Fruit fly (Drosophila melanogaster) ovary, adult (tissue): Measurements from ENCODE around the gene CG1545.
"Not testable (repeated sequence)": the region's sequence is repeated elsewhere in the genome, so short reads cannot be mapped to it uniquely, and the experiment has no call there.

Source experiments
- CG17801 ChIP-seq: fragments of 200-800 bp; optimal IDR thresholded peaks from 2 replicates; lab custom pipeline; 2019; ENCODE audit warnings: missing biosample characterization, mild to moderate bottlenecking, missing genetic modification characterization, moderate library complexity; ENCODE audit not compliant: partially characterized antibody

CG1545 gene

DNA sequence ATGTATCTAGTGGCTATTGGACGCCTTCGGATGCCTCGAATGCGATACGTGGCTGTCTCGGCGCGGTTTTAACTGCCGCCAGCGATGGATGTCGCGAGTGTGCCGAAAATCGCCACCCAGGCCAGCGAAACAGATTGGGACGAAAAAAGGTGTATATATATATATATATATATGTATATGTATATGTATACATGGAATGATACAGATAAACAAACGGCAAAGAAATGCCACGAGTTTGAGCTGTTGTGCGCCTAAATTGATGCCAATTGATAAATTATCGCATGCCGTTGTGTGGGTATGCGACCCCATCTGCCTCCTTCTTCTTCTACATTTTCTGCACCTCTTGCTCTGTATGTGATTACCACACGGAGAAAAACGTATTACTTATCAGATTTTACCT is at the start of gene CG1545:
Gene CG1545, minus strand, starts transcription at position 101 of the 400 bp plus-strand sequence.
- TF ChIP-seq CG17801 = no peak

DNA sequence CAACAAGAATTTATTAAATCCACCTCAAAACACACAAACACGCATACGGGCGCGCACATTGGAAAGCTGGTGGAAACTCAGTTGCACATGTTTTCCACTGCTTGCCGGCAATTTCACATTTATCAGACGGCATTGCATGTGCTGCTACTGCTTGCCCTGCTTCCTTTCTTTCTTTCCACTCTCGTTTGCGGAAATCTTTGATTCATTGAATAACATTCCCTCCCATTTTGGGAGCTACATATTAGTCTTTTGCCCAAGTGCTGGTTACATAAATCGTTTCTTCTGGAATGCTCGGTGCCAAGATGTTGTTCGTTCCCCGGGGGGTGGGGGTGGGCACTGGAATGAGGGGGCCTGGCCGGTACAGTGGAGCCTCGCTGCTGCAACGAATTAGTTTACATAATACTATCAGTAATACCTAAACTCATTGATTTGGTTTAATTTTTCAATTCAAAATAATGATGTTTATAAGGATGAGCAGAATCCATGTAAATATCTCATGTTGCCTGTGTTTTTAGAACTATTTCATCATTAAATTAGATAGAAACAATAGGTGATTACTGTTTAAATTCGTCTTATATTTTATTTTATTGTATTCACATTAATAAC is 49.5 kb upstream of the CG1545 start:
- TF ChIP-seq CG17801 = no peak

DNA sequence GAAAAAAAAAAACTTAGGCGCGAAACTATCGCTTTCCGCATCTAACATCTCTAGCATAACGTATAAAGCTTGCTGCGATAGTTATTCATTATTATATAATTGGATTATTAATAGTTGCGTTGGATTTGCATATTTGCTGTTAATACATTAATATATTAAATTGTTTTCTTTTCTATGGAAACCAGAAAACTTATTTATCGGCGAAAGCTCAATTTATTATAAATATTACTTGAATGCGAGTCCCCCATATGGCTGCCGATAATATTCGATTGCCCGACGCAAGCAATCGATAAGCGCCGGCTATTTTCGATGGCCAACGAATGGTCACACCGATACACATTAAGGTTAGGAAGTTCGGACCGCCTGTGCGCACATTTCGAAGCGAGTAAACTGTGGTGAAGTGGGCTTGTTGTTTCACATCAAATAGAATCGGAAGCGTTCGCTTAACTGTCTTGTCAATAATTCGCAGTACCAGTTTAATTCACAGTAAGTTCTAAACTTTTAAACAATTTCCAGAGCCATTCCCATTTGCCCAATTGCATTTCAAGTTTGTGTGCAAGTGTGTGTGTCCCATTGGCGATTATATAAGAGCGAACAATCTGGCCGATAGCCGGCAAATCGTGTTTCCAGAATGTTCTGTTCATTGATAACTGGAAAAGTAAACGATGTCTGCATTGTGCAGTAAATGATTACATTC is 48.9 kb upstream of the CG1545 start, which contains the start of gene Hsp60A:
Gene Hsp60A, plus strand, starts transcription at position 335 of the 697 bp plus-strand sequence.
- peak; percentile 42 for TF ChIP-seq CG17801

DNA sequence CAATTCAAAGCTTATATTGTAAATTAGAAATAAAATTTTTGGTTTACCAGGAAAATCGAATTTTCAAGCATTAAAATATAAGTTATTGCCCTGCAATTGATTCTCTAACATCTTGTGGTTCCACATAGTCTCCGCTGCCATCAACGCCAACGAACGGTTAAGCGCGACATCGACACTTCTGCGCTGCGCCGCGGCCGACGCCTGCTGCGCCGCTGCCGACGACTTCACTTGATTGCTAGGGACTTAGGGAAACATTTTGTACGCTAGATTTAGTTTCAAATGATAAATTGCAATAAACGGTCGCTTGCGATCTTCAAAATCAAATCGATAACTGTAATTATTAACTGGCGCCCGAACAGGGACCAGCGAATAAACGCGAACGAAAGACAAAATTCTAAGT is 36.6 kb upstream of the CG1545 start, which contains the start of gene CG42249:
Gene CG42249, plus strand, starts transcription at position 301 of the 400 bp plus-strand sequence.
- TF ChIP-seq CG17801 = not testable (repeated sequence)

DNA sequence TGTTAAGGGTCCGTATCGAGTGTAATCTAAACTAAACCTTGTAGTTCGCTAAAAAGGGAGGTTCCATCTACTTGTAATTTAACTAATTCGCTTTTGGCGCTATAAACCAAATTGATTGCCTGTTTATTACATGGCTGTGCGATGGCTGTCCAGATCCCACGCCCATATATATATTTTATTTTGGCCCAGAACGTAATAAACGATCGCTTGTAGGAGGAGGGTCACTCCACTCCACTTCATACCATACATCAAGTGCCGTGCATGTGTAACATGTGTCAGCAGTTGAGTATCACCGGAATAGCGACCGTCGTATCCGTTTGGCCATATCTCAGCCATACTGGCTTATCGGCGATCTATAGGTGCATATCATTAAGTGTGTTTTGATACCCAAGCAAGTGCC is 35.9 kb upstream of the CG1545 start:
- TF ChIP-seq CG17801 = no peak

DNA sequence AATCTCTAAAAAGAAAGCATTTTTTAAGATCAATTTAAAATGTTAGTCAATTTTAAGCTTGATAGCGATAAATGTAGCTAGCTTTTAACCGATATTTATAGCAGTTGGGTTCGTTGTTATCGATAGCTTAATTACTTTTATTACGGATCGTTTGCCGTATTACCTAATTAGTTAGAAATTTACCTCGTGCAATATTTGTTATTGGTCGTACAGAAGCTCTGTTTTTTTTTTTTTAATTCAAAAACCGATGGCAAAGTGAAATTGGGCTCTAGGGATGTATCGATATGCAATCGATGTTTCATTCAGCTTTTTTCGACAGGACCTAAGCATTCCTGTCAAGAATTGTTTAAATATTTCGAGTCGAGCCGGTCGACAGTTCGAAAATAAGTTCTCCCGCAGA is 32.8 kb upstream of the CG1545 start, which contains the start of gene CG2061:
Gene CG2061, plus strand, starts transcription at position 292 of the 400 bp plus-strand sequence.
- no peak for TF ChIP-seq CG17801

DNA sequence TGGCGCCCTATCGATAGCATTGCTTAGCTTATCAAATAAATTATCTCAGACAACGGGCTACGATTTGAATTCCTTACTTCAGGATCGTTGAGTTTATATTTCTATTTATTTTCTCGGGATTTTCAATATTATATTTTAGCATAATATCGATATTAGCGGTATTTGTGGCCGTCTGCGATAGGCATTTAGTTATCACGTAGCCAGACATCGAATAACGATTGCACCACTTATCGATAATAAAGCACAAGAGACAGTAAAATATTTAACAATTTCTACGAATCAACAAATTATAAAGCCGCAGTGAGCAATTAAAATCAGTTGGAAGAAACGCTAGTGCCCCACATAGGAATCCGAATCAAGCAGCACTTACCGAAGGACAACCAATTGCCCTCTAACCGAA is 30.7 kb upstream of the CG1545 start, which contains the start of gene CG2076:
Gene CG2076, plus strand, starts transcription at position 50 of the 400 bp plus-strand sequence.
- TF ChIP-seq CG17801 = no peak

DNA sequence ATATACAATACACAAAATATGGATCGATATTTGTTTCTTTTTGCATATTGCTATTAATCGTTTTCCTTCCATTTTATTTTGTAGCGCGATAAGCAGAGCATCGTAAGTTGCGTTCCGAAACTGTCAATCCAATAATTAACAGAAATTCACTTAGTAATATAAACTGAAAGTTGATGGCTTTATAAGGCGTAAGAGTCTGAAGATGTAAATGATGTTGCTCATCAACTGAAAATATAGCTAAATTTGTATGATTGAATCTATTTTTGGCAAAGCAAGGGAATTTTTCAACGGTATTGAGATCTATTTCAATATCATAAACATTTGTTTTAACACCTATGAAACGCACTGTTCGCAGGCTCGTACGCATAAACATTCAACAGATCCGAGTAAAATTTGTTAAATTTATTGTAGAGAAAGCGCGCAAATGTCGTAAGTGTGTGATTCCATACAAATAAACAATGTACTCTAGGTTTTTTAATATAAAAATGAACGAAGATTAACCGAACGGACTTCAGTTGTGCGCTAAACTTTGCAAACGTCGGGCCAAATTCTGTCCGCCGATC is 29.4 kb upstream of the CG1545 start, which contains the start of gene Vago:
Gene Vago, plus strand, starts transcription at position 513 of the 563 bp plus-strand sequence.
- peak; percentile 4 for TF ChIP-seq CG17801

DNA sequence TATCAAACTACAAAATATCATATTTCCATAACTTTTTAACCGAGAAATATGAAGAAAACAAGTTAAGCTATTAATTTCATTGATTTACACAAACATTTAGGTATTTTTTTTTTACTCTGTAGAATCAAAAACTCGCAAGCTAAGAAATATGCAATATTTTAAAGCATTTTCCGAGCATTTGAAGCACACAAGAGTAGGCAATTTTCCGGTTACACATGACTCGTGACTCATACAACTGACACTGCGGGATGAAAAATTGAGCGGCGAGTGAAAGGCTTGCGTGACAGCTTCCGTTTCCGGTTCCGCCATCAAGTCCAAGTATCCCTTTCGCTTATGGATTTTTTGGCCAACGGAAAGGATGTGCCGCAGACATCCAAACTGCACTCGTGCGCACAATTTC is 28.0 kb upstream of the CG1545 start:
- peak; percentile 0 for TF ChIP-seq CG17801

DNA sequence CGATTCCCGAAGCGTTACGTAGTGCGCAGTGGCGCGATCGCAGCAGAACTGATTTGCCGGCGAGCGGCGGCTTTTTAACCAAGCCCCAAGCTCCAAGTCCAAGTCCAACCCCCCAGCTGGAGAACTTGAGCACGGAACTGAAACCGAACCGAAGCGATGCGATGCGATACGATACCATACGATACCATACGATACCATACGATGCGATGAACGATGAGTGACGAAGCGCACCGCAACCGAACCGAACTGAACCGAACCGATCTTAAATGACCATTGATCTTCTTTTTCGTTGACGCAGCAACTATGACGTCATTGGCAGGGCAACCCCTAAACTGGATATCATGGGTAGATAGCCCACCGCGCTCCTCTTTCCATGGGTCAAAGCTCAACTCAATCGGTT is 26.8 kb upstream of the CG1545 start, which contains the start of gene sev:
Gene sev, minus strand, starts transcription at position 50 of the 400 bp plus-strand sequence.
- TF ChIP-seq CG17801 = no peak

DNA sequence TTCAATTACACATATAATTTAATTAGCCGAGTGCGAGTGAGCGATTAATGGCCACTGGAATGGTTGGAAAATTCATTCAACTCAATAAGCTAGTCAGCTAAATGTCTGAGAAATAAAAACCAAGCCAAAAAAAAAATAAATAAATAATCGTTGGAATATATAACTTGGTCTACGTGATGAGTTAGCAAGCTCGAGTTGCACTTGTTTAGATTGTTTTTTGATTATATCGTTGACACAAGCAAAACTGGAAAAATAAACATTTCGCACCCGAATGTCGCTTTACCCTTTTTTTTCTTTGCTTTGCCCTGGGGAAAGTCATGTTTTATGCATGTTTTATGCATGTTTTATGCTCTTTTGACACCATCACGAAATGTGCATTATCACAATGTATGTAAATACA is 23.6 kb upstream of the CG1545 start:
- peak; percentile 78 for TF ChIP-seq CG17801

DNA sequence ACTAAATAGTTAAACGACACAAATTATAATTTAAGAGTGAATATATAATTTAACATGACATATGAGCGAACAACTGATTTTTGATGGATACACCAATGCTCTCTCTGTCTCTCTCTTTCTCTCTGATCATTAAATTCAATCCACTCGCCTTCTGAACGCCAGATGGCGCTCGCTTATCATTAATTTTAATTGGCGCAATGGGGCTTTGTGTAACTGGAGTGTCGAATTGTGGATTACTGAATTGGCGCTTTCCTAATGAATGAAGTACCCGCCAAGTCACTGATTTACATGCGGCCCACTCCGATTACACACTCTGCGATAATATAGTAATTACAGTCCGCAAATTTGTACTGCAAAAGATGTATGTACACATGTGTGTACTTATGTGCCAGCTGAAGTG is 22.4 kb upstream of the CG1545 start:
- peak; percentile 45 for TF ChIP-seq CG17801

DNA sequence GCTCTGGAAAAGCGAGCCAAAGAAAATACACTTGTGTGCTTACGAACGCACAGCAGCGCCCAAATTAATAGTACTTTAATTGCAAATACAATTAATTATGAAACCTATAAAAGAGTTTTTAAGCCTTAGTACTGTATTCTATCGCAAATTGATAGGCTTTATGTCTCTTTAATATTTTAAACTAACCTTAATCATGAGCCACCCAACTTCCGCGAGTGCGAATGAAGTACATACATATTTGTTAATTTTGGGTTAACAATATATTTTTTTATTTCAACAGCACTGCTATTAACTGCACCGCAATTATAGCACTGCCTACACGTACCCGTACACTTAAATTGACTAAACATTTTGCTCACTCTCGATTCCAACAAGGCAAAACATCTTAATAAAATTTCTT is 21.8 kb upstream of the CG1545 start:
- TF ChIP-seq CG17801 = peak; percentile 56

DNA sequence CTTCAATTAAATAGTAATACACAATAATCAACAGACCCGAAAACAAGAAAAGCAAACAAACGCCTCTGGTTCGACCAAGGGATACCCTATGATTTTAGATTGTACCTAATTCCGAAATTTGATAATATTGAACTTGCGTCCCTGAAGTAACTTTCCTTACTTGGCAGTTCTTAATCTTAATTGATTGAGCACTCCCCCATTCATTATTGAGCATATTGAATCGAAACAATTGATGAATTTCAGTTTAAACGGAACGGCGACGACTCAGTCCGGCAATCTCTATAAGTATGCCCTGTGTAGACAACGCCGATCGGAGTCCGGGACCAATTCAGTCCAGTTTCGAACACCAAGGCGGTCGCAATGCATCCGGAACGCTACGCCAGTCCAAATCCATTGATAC is 6.8 kb upstream of the CG1545 start, which contains the start of gene CG15203:
Gene CG15203, plus strand, starts transcription at position 301 of the 400 bp plus-strand sequence.
- no peak for TF ChIP-seq CG17801

DNA sequence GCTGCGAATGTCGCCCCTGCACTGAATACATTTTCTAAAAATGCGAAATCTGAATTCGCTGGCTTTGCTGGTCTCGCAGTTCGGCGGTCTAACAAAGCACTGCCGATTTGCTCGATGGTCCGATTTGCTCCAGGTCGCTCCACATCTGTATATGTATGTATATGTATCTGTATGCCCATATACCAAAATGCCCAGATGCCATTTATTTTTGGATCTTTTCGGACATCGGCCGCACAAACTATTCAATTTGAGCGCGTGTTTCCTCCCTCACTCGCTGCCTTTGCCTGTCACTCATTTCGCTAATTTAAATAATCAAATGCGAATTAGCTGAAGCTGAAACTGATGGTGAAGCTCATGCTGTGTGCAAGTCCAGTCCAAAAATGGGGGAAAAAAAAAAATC is 3.7 kb upstream of the CG1545 start, which contains the start of gene CG1537:
Gene CG1537, minus strand, starts transcription at position 101 of the 400 bp plus-strand sequence.
- TF ChIP-seq CG17801 = no peak

DNA sequence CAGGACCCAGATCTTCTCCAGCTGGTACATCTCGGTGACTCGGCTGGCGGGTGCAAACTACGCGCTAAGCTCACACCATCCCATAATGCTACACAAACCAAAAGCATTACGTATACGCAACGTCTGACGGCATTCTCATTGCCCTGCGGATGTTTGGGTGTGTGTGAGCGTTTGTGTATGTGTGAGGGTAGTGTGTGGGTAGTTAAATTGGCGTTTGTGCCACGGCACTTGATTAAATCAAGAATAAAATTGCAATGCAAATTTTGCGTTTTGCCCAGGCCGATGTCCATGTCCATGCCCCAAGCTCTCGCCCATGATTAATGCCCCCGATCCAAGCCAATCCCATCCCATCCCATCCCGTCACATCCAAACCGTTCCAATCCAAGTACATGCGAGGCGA is 6.0 kb downstream of the CG1545 start, which contains the start of gene CG1552:
Gene CG1552, minus strand, starts transcription at position 101 of the 400 bp plus-strand sequence.
- no peak for TF ChIP-seq CG17801

DNA sequence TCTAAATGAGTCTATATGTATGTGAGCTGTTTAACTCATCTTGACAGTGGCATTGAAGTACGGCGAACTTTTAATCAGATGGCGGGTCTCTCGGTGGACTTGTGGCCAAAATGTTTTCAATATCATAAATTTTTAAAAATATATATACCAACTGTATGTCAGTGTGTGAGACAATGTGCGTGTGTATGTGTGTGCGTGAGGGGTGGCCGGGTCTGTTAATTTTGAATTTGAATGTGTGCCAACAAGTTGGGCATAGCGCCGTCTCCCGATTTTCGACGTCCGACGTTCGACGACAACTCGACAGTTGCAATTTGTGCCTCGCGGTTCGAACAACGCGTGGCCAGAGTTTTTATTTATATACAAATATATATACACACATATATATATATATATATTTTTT is 15.0 kb downstream of the CG1545 start, which contains the start of gene SmydA-4:
Gene SmydA-4, plus strand, starts transcription at position 301 of the 400 bp plus-strand sequence.
- no peak for TF ChIP-seq CG17801
